Worm (Caenorhabditis elegans): ENCODE measurements around the gene cah-3.

cah-3 gene

DNA sequence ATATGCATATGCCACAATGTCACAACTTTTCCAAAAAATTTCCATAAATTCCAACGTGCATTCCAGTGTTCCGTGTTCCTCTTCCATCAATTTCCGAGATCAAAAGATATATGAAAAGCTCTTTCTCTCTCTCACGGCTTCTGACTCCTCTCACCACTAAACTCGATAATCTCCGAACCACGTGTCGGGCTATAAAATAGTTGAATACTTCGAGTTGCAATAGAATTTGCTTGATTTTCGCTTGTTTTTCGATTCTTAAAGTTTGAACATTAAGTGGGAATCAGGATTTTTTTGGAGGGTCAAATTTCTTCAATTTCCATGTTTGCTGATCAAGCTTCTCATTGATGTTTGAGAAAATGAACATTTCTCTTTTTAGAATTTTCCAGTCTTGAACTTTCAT, 2.0 kb upstream of the cah-3 start:
- TF ChIP-seq blmp-1 (tag; optimal IDR thresholded peaks at IDR 0.05; ENCODE audit: insufficient read depth) (no peak), unc-62 (GFP tag; optimal IDR thresholded peaks at IDR 0.05) (no peak), zag-1 (tag; optimal IDR thresholded peaks at IDR 0.05) (no peak), peb-1 (tag; optimal IDR thresholded peaks at IDR 0.05) (no peak), ztf-11 (tag; optimal IDR thresholded peaks at IDR 0.05) (no peak), C34F6.9 (tag; optimal IDR thresholded peaks at IDR 0.05) (no peak), sma-9 (GFP tag; optimal IDR thresholded peaks at IDR 0.05) (no peak), sma-9 (tag; optimal IDR thresholded peaks at IDR 0.05) (no peak)

DNA sequence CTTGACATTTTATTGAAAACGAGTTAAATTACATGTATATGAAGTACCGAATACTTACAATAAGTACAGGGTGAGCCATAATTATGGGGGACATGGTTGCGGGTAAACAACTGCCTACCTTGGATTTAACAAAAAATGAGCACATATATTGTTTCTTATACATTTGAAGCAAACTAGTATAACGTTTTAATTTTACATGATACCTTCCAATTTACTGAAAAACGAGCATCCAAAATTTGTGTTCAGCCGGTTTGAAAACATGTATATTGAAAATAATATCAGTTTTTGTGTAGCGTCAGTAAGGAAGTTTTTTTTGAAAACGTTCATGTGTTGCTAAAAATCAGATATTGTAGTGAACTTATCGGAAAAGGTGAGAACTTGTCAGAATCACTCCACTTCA, 3.5 kb downstream of the cah-3 start:
- TF ChIP-seq sma-3 (GFP tag; optimal IDR thresholded peaks at IDR 0.05) (no peak), ceh-16 (tag; optimal IDR thresholded peaks at IDR 0.05) (no peak), nhr-25 (tag; optimal IDR thresholded peaks at IDR 0.05) (no peak), elt-3 (tag; optimal IDR thresholded peaks at IDR 0.05) (no peak), nhr-12 (tag; optimal IDR thresholded peaks at IDR 0.05) (no peak), aly-2 (tag; optimal IDR thresholded peaks at IDR 0.05) (no peak), R02D3.7 (tag; optimal IDR thresholded peaks at IDR 0.05) (no peak), lin-11 (tag; optimal IDR thresholded peaks at IDR 0.05) (no peak)

- TF ChIP-seq ceh-82 (tag; optimal IDR thresholded peaks at IDR 0.05) (no peak), nhr-129 (tag; optimal IDR thresholded peaks at IDR 0.05) (no peak), sma-3 (GFP tag; optimal IDR thresholded peaks at IDR 0.05) (no peak), C34F6.9 (tag; optimal IDR thresholded peaks at IDR 0.05) (no peak), nhr-25 (tag; optimal IDR thresholded peaks at IDR 0.05) (no peak), dmd-4 (tag; optimal IDR thresholded peaks at IDR 0.05) (no peak), nhr-77 (tag; optimal IDR thresholded peaks at IDR 0.05) (no peak), lin-39 (tag; optimal IDR thresholded peaks at IDR 0.05) (no peak), ama-1 (optimal IDR thresholded peaks at IDR 0.05) (no peak)
Measured at ce11 chrX:16494630-16495029, 7.3 kb downstream of the cah-3 start, which contains the start of gene K05G3.2. Gene K05G3.2 (plus strand): TSS chrX:16494930.

DNA sequence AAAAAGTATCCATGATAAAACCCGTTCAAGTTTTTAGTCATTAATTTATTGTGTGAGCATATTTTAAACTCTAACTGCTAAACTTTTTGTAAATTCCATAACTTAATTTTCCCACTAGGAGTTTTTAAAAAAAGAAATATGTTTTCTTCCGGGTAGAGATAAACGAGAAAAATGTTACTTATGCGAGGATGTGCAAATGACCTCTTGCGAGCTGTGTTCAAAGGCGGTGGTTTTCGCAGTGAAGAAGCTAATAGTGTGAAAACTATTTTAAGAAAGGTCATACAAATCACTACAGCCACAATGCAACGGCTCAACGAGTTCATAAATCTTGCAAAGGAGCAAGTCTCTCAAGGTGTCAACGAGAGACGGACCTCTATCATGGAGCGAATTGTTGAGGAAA, 13.8 kb downstream of the cah-3 start, which contains the start of gene K05G3.1:
Gene K05G3.1, plus strand, starts transcription at position 301 of the 400 bp plus-strand sequence.
- TF ChIP-seq elt-3 (tag; optimal IDR thresholded peaks at IDR 0.05) = no peak
- no peak for TF ChIP-seq dmd-4 (tag; optimal IDR thresholded peaks at IDR 0.05)
- no peak for TF ChIP-seq blmp-1 (tag; optimal IDR thresholded peaks at IDR 0.05; ENCODE audit: insufficient read depth)
- TF ChIP-seq lin-13 (GFP tag; optimal IDR thresholded peaks at IDR 0.05) = no peak
- TF ChIP-seq mab-5 (tag; optimal IDR thresholded peaks at IDR 0.05) = no peak
- no peak for TF ChIP-seq nhr-12 (tag; optimal IDR thresholded peaks at IDR 0.05)
- TF ChIP-seq nhr-6 (tag; optimal IDR thresholded peaks at IDR 0.05) = no peak
- TF ChIP-seq lsy-2 (tag; optimal IDR thresholded peaks at IDR 0.05) = no peak
- TF ChIP-seq skn-1 (tag; optimal IDR thresholded peaks at IDR 0.05) = no peak
- TF ChIP-seq nhr-77 (tag; optimal IDR thresholded peaks at IDR 0.05) = no peak
- no peak for TF ChIP-seq sem-4 (tag; optimal IDR thresholded peaks at IDR 0.05)
- no peak for TF ChIP-seq unc-62 (GFP tag; optimal IDR thresholded peaks at IDR 0.05)
- TF ChIP-seq ama-1 (optimal IDR thresholded peaks at IDR 0.05) = no peak
- TF ChIP-seq aly-2 (tag; optimal IDR thresholded peaks at IDR 0.05) = no peak
- no peak for TF ChIP-seq unc-39 (tag; optimal IDR thresholded peaks at IDR 0.05)
- TF ChIP-seq mdl-1 (tag; optimal IDR thresholded peaks at IDR 0.05) = no peak
- no peak for TF ChIP-seq elt-1 (tag; optimal IDR thresholded peaks at IDR 0.05)

DNA sequence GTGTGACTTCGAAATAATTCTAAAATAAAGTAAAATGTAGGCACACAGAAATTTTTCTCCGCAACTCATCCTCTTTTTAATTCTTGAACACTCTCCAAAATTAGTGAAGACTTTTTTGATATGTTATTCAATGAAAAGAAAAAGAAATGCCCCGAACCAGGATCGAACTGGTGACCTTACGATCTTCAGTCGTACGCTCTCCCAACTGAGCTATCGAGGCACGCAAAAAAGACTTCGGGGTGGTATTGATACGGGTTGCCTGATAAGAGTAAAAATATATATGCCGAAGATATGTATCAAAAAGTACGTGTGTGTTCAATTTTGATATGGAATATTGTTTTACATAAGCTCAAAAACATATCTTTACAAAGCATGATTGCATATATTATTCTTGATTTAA, 15.7 kb downstream of the cah-3 start:
- TF ChIP-seq lin-13 (GFP tag; optimal IDR thresholded peaks at IDR 0.05) (no peak), snpc-4 (tag; optimal IDR thresholded peaks at IDR 0.05) (no peak), ztf-11 (tag; optimal IDR thresholded peaks at IDR 0.05) (no peak), zag-1 (tag; optimal IDR thresholded peaks at IDR 0.05) (no peak), nhr-77 (tag; optimal IDR thresholded peaks at IDR 0.05) (no peak), unc-55 (GFP tag; optimal IDR thresholded peaks at IDR 0.05) (no peak), sma-3 (GFP tag; optimal IDR thresholded peaks at IDR 0.05) (peak; percentile 10), nhr-129 (tag; optimal IDR thresholded peaks at IDR 0.05) (peak; percentile 3), sem-4 (tag; optimal IDR thresholded peaks at IDR 0.05) (no peak), gmeb-1 (tag; optimal IDR thresholded peaks at IDR 0.05) (peak; percentile 14), R02D3.7 (tag; optimal IDR thresholded peaks at IDR 0.05) (no peak), lin-39 (tag; optimal IDR thresholded peaks at IDR 0.05) (no peak), ztf-1 (GFP tag; conservative IDR thresholded peaks at IDR 0.05) (no peak)
